Worm (Caenorhabditis elegans) whole organism, late embryonic: ENCODE results near the gene nhr-97.

Experiments used
- C08G9.2 ChIP-seq: sonication (generic microtip); optimal IDR thresholded peaks from 2 replicates; lab custom pipeline; 2016; ENCODE audit warnings: mild to moderate bottlenecking, missing genetic modification characterization, moderate library complexity, missing compliant biosample characterization
- F13H6.1 ChIP-seq: sonication (generic microtip); optimal IDR thresholded peaks from 2 replicates; lab custom pipeline; 2016; ENCODE audit warnings: missing genetic modification characterization, missing compliant biosample characterization
- K09A11.1 ChIP-seq: sonication (generic microtip); optimal IDR thresholded peaks from 2 replicates; lab custom pipeline; 2017; ENCODE audit warnings: antibody characterized with exemption, mild to moderate bottlenecking, missing genetic modification characterization, missing compliant biosample characterization; ENCODE audit not compliant: insufficient read depth
- T23F11.4 ChIP-seq: fragments of 200-800 bp; sonication (Bioruptor generic); optimal IDR thresholded peaks from 2 replicates; lab custom pipeline; 2018; ENCODE audit warnings: mild to moderate bottlenecking, missing genetic modification characterization, missing compliant biosample characterization
- ahr-1 ChIP-seq: sonication (generic microtip); optimal IDR thresholded peaks from 2 replicates; lab custom pipeline; 2016; ENCODE audit warnings: missing genetic modification characterization, missing compliant biosample characterization
- ama-1 ChIP-seq: fragments of 150-350 bp; optimal IDR thresholded peaks from 2 replicates; lab custom pipeline; 2014
- ceh-2 ChIP-seq: sonication (generic microtip); optimal IDR thresholded peaks from 2 replicates; lab custom pipeline; 2016; ENCODE audit warnings: missing genotype, missing genetic modification characterization, missing compliant biosample characterization
- ceh-30 ChIP-seq: fragments of 150-350 bp; optimal IDR thresholded peaks from 2 replicates; lab custom pipeline; 2014; ENCODE audit warnings: missing biosample characterization, missing genetic modification characterization
- ceh-45 ChIP-seq: fragments of 200-800 bp; sonication (Bioruptor generic); IDR thresholded peaks from 2 replicates; pipeline ENCODE4 v1.3.6; 2022; ENCODE audit warnings: missing genetic modification reagents, missing genetic modification characterization, missing compliant biosample characterization
- ceh-48 ChIP-seq: sonication (generic microtip); optimal IDR thresholded peaks from 2 replicates; lab custom pipeline; 2016; ENCODE audit warnings: missing genetic modification characterization, inconsistent platforms, missing compliant biosample characterization
- che-1 ChIP-seq: sonication (generic microtip); optimal IDR thresholded peaks from 2 replicates; lab custom pipeline; 2016; ENCODE audit warnings: mild to moderate bottlenecking, missing genetic modification characterization, missing compliant biosample characterization
- dmd-4 ChIP-seq: sonication (generic microtip); optimal IDR thresholded peaks from 2 replicates; lab custom pipeline; 2016; ENCODE audit warnings: borderline replicate concordance, missing genetic modification characterization, missing compliant biosample characterization
- dve-1 ChIP-seq: sonication (generic microtip); optimal IDR thresholded peaks from 2 replicates; lab custom pipeline; 2017; ENCODE audit warnings: antibody characterized with exemption, mild to moderate bottlenecking, missing genetic modification characterization, missing compliant biosample characterization
- elt-4 ChIP-seq: sonication (generic microtip); optimal IDR thresholded peaks from 2 replicates; lab custom pipeline; 2016; ENCODE audit warnings: missing genetic modification characterization, missing compliant biosample characterization
- fkh-10 ChIP-seq: fragments of 150-350 bp; optimal IDR thresholded peaks from 2 replicates; lab custom pipeline; 2014; ENCODE audit warnings: missing biosample characterization, missing genetic modification reagents, missing genetic modification characterization
- hlh-15 ChIP-seq: sonication (generic microtip); optimal IDR thresholded peaks from 2 replicates; lab custom pipeline; 2016; ENCODE audit warnings: missing genetic modification characterization, missing compliant biosample characterization
- hlh-30 ChIP-seq: sonication (generic microtip); optimal IDR thresholded peaks from 2 replicates; lab custom pipeline; 2017; ENCODE audit warnings: antibody characterized with exemption, missing genetic modification characterization, missing compliant biosample characterization; ENCODE audit not compliant: insufficient read depth
- hlh-6 ChIP-seq: sonication (generic microtip); optimal IDR thresholded peaks from 2 replicates; lab custom pipeline; 2016; ENCODE audit warnings: missing genotype, missing genetic modification characterization, missing compliant biosample characterization
- madf-2 ChIP-seq: sonication (generic microtip); optimal IDR thresholded peaks from 2 replicates; lab custom pipeline; 2017; ENCODE audit warnings: missing genetic modification characterization, missing compliant biosample characterization
- mec-3 ChIP-seq: sonication (generic microtip); optimal IDR thresholded peaks from 2 replicates; lab custom pipeline; 2016; ENCODE audit warnings: borderline replicate concordance, missing genetic modification characterization, missing compliant biosample characterization
- nfya-1 ChIP-seq: sonication (generic microtip); optimal IDR thresholded peaks from 2 replicates; lab custom pipeline; 2017; ENCODE audit warnings: missing genetic modification characterization, mild to moderate bottlenecking, missing compliant biosample characterization, antibody characterized with exemption, moderate library complexity
- nhr-11 ChIP-seq: fragments of 150-350 bp; optimal IDR thresholded peaks from 2 replicates; lab custom pipeline; 2014; ENCODE audit warnings: missing biosample characterization, missing genetic modification characterization
- npax-4 ChIP-seq: sonication (generic microtip); optimal IDR thresholded peaks from 2 replicates; lab custom pipeline; 2016; ENCODE audit warnings: missing genetic modification characterization, missing compliant biosample characterization
- odd-2 ChIP-seq: sonication (generic microtip); optimal IDR thresholded peaks from 2 replicates; lab custom pipeline; 2017; ENCODE audit warnings: antibody characterized with exemption, mild to moderate bottlenecking, missing genetic modification characterization, missing compliant biosample characterization
- pax-1 ChIP-seq: fragments of 150-350 bp; optimal IDR thresholded peaks from 2 replicates; lab custom pipeline; 2014; ENCODE audit warnings: missing biosample characterization, missing genetic modification characterization
- pha-2 ChIP-seq: sonication (generic microtip); optimal IDR thresholded peaks from 2 replicates; lab custom pipeline; 2017; ENCODE audit warnings: mild to moderate bottlenecking, missing genetic modification characterization, missing compliant biosample characterization
- pqm-1 ChIP-seq: sonication (generic microtip); optimal IDR thresholded peaks from 2 replicates; lab custom pipeline; 2016; ENCODE audit warnings: missing genetic modification characterization, missing compliant biosample characterization
- sdc-2 ChIP-seq: sonication (generic microtip); optimal IDR thresholded peaks from 2 replicates; lab custom pipeline; 2016; ENCODE audit warnings: missing genotype, missing genetic modification characterization, missing compliant biosample characterization
- tbx-2 ChIP-seq: sonication (generic microtip); optimal IDR thresholded peaks from 2 replicates; lab custom pipeline; 2016; ENCODE audit warnings: missing genetic modification characterization, missing compliant biosample characterization
- unc-3 ChIP-seq, 2 experiments: fragments of 200-800 bp in 1 of 2; sonication (Bioruptor generic) in 1 of 2; sonication (generic microtip) in 1 of 2; conservative IDR thresholded peaks in 1 of 2; optimal IDR thresholded peaks in 1 of 2; 2 replicates each; pipeline versions ENCODE4 v1.3.6 to Lab custom; 2016 to 2022; ENCODE audit warnings: missing compliant biosample characterization in 2 of 2, missing genetic modification characterization in 2 of 2, missing genetic modification reagents in 1 of 2
- unc-42 ChIP-seq: sonication (generic microtip); optimal IDR thresholded peaks from 2 replicates; lab custom pipeline; 2016; ENCODE audit warnings: missing genotype, missing genetic modification characterization, missing compliant biosample characterization
- unc-86 ChIP-seq: sonication (generic microtip); optimal IDR thresholded peaks from 2 replicates; lab custom pipeline; 2016; ENCODE audit warnings: missing genetic modification characterization, missing compliant biosample characterization
- ztf-16 ChIP-seq: sonication (generic microtip); optimal IDR thresholded peaks from 2 replicates; lab custom pipeline; 2017; ENCODE audit warnings: missing genetic modification characterization, missing compliant biosample characterization

Gene nhr-97

DNA sequence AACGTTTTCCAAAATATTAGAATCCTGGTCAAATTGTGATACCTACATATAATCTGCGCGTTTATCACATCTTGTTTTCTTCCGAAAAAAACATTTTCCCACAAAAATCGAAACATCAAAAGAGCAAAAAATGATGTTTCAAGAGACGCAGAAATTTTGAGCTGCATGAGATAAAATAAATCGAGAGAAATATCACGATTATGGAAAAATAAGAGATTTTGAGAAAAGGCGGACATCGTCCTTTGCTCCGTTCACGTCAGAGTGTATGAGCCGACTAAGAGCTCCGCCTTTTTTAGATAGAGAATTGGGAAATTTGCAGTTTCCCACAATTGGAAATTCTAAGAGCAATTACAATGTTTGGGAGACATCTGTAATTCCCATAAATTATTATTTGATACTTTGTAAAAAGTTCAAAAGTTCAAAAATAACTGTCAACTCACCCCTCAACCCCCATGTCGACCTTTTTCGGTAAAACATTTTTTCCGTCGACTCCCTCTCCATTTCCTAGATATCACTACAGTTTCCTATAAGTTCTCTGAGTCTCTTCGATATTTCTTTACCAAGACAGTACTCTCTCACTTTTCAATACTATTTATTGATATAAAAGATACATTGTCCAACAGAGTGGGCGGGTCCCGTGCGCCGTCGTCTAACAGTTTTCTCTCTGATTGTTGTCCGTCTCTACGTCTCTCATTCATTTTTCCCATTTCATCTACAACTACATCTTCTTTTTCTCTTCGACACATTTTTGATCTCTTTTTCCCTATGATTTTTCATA lies 605 bp upstream of the nhr-97 start:
- TF ChIP-seq ama-1 (lab: Kevin White, UChicago) (no peak), T23F11.4 (GFP tag; lab: Kevin White, UChicago) (no peak), madf-2 (no peak), unc-42 (tag; lab: Kevin White, UChicago) (no peak), ceh-2 (tag; lab: Kevin White, UChicago) (no peak), che-1 (tag; lab: Kevin White, UChicago) (no peak), odd-2 (tag; lab: Kevin White, UChicago) (no peak), F13H6.1 (tag; lab: Kevin White, UChicago) (no peak), mec-3 (tag; lab: Kevin White, UChicago) (no peak)

DNA sequence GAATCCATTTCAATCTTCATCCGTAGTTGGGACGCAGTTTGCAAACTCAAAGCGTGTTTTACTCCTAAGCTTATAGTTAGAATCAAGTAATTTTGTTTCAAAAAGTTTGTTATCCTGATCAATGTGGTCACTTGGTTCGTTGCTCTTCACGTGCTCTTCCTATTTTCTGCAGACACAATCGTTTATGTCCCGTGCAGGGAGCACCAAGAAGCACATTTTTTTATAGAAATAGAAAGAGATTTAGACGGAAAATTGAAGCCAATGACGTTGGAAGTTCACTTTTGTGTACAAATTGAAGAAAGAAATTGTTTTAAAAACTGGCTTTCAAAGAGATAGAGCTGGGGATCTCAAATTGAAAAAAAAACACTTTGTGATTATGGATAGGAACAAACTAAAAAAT lies 4.3 kb downstream of the nhr-97 start:
- TF ChIP-seq unc-3 (GFP tag; conservative IDR thresholded peaks at IDR 0.05; lab: Robert Waterston, UW) = no peak
- TF ChIP-seq unc-3 (tag; optimal IDR thresholded peaks at IDR 0.05; lab: Kevin White, UChicago) = no peak
- TF ChIP-seq pax-1 (tag; lab: Kevin White, UChicago) = no peak
- no peak for TF ChIP-seq unc-86 (tag; lab: Kevin White, UChicago)
- TF ChIP-seq ceh-30 (tag; lab: Kevin White, UChicago) = no peak
- no peak for TF ChIP-seq tbx-2 (tag; lab: Kevin White, UChicago)
- no peak for TF ChIP-seq unc-42 (tag; lab: Kevin White, UChicago)
- TF ChIP-seq C08G9.2 (tag; lab: Kevin White, UChicago) = no peak
- no peak for TF ChIP-seq fkh-10 (GFP tag; lab: Kevin White, UChicago)
- TF ChIP-seq hlh-15 = no peak
- no peak for TF ChIP-seq pqm-1
- TF ChIP-seq madf-2 = no peak
- TF ChIP-seq ceh-48 = no peak
- no peak for TF ChIP-seq sdc-2 (tag; lab: Kevin White, UChicago)
- TF ChIP-seq nhr-11 (tag; lab: Kevin White, UChicago) = no peak
- TF ChIP-seq dve-1 (tag; lab: Kevin White, UChicago) = no peak
- no peak for TF ChIP-seq nfya-1
- TF ChIP-seq pha-2 (tag; lab: Kevin White, UChicago) = no peak
- TF ChIP-seq, all 69 proteins: peak for 0

DNA sequence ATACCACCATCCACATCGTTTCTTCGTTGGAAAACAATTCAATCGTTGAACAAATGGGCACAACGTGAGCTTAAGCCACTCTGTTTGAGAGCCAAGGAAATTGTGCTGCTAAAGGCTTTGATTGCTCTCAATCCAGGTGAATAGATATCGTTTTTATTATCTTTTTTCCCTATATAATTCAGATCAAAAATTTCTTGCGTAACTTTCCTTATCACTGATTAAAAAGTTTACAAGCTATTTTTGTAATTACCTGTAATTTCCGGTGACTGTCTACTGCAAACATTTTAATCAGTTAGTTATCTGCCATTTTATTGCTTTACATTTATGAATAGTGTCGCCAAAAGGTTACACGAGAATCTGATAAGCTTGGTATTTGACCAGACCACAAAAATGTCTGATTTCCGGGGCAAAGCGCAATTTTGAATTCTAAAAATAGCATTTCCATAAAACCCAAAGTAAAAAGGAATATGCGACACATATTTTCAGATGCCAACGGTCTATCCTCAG lies 5.3 kb downstream of the nhr-97 start:
- no peak for TF ChIP-seq ceh-45 (GFP tag; lab: Robert Waterston, UW)
- no peak for TF ChIP-seq fkh-10 (GFP tag; lab: Kevin White, UChicago)
- no peak for TF ChIP-seq ceh-2 (tag; lab: Kevin White, UChicago)
- TF ChIP-seq, all 69 proteins: peak for 0

DNA sequence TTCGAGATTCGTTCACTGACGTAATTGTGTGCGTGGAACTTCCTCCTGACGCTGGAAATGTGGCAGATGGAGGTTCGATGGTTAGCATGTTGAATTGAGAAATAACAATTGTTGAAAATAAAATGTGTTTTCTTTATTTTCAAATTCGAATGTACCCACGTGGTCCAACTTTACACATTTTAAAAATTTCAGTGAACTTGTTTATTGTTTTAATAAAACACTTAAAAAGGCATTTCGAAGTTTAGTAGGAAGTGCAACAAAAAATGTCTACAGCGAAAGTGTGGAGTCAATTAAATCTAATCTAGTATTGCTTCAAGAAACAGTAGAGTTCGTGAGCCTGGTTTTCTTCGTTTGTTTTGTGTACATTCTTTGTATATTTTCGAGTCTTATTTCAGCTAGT lies 8.8 kb downstream of the nhr-97 start, which contains the start of gene ssp-36:
TSS of gene ssp-36 (minus strand) at position 101 of the 400 bp plus-strand sequence.
- no peak for TF ChIP-seq ztf-16 (tag; lab: Kevin White, UChicago)
- TF ChIP-seq hlh-6 (tag; lab: Kevin White, UChicago) = no peak
- TF ChIP-seq dmd-4 = no peak
- TF ChIP-seq elt-4 = no peak
- TF ChIP-seq ceh-48 = no peak
- no peak for TF ChIP-seq ceh-30 (tag; lab: Kevin White, UChicago)
- no peak for TF ChIP-seq ahr-1
- no peak for TF ChIP-seq pax-1 (tag; lab: Kevin White, UChicago)
- TF ChIP-seq K09A11.1 (tag; lab: Kevin White, UChicago) = no peak
- TF ChIP-seq tbx-2 (tag; lab: Kevin White, UChicago) = no peak
- TF ChIP-seq npax-4 (tag; lab: Kevin White, UChicago) = no peak
- no peak for TF ChIP-seq fkh-10 (GFP tag; lab: Kevin White, UChicago)
- TF ChIP-seq pqm-1 = no peak
- TF ChIP-seq hlh-15 = no peak
- no peak for TF ChIP-seq hlh-30 (tag; lab: Kevin White, UChicago)
